Fruit fly (Drosophila melanogaster) S2 (cell line): ENCODE results near the gene Cht7.

ENCODE experiments used
- CG8478 ChIP-seq: fragments of >200 bp; optimal IDR thresholded peaks from 2 replicates; lab custom pipeline; 2018
- CTCF ChIP-seq, 2 experiments: fragments of >200 bp; optimal IDR thresholded peaks; 2 replicates each; lab custom pipeline; 2018

- TF ChIP-seq CG8478, result no peak
- TF ChIP-seq CTCF (optimal IDR thresholded peaks at IDR 0.05; lab: Kevin White, UChicago), result no peak
These were observed 19.7 kb upstream of the Cht7 start for dm6 chr3L:3126478-3126877.
